Worm (Caenorhabditis elegans): ENCODE data around the gene rol-3.

Gene rol-3

DNA sequence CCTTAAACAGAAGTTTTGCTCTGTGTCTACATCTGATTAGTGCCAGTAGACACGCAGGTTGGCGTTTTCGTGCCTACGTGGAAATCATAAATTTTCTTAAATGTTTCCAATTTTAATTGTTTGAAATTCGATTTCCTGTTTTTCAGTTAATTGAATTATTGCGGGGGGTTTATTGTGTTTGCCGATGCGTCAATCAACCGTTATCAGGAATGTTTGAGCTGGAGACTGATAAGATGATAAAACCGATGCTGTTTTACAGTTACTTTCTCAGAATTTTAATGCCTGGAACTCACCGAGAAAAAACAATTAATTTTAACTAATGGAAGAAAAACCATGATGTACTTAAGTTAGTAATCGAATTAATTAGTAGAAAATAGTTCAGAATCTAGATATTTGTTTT lies 21.1 kb downstream of the rol-3 start:
- TF ChIP-seq hlh-30 (tag; optimal IDR thresholded peaks at IDR 0.05; ENCODE audit: insufficient read depth) (no peak), skn-1 (tag; optimal IDR thresholded peaks at IDR 0.05) (no peak), ces-1 (GFP tag; optimal IDR thresholded peaks at IDR 0.05) (no peak), dmd-9 (GFP tag; IDR thresholded peaks at IDR 0.05) (no peak), ZK546.5 (tag; optimal IDR thresholded peaks at IDR 0.05) (no peak), zip-11 (GFP tag; IDR thresholded peaks at IDR 0.05) (no peak), ama-1 (optimal IDR thresholded peaks at IDR 0.05) (no peak), pha-4 (GFP tag; IDR thresholded peaks at IDR 0.05) (no peak), pha-4 (tag; optimal IDR thresholded peaks at IDR 0.05) (no peak), daf-16 (GFP tag; optimal IDR thresholded peaks at IDR 0.05) (no peak), daf-16 (tag; optimal IDR thresholded peaks at IDR 0.05) (peak; percentile 60), attf-4 (tag; optimal IDR thresholded peaks at IDR 0.05) (no peak), pqm-1 (tag; optimal IDR thresholded peaks at IDR 0.05) (peak; percentile 66), dmd-8 (GFP tag; IDR thresholded peaks at IDR 0.05) (no peak), madf-5 (GFP tag; IDR thresholded peaks at IDR 0.05) (no peak), hlh-11 (tag; optimal IDR thresholded peaks at IDR 0.05) (peak; percentile 63), daf-19 (GFP tag; conservative IDR thresholded peaks at IDR 0.05) (no peak), fkh-10 (GFP tag; optimal IDR thresholded peaks at IDR 0.05) (no peak), mxl-2 (GFP tag; conservative IDR thresholded peaks at IDR 0.05) (no peak), ztf-11 (tag; optimal IDR thresholded peaks at IDR 0.05) (no peak), F37D6.2 (tag; optimal IDR thresholded peaks at IDR 0.05) (no peak), Y5F2A.4 (GFP tag; optimal IDR thresholded peaks at IDR 0.05) (no peak), nhr-42 (GFP tag; IDR thresholded peaks at IDR 0.05) (no peak), vab-7 (GFP tag; IDR thresholded peaks at IDR 0.05) (no peak), daf-8 (GFP tag; IDR thresholded peaks at IDR 0.05) (no peak), php-3 (GFP tag; IDR thresholded peaks at IDR 0.05) (peak; percentile 77), Y48G9A.11 (GFP tag; IDR thresholded peaks at IDR 0.05) (no peak), daf-12 (tag; optimal IDR thresholded peaks at IDR 0.05) (no peak), ceh-20 (GFP tag; IDR thresholded peaks at IDR 0.05) (no peak; the same call in 1 of the 2 replicates), saeg-2 (GFP tag; IDR thresholded peaks at IDR 0.05) (no peak), D1046.2 (GFP tag; IDR thresholded peaks at IDR 0.05) (no peak), T26A8.4 (GFP tag; IDR thresholded peaks at IDR 0.05) (no peak), nhr-41 (GFP tag; IDR thresholded peaks at IDR 0.05) (no peak), dpl-1 (GFP tag; optimal IDR thresholded peaks at IDR 0.05) (no peak), nhr-28 (tag; optimal IDR thresholded peaks at IDR 0.05) (peak; percentile 25), nhr-111 (GFP tag; optimal IDR thresholded peaks at IDR 0.05) (no peak), nhr-11 (tag; optimal IDR thresholded peaks at IDR 0.05) (no peak), unc-130 (GFP tag; optimal IDR thresholded peaks at IDR 0.05) (no peak), hif-1 (tag; optimal IDR thresholded peaks at IDR 0.05) (peak in 1 of 2 experiments; percentile 23), ceh-44 (GFP tag; IDR thresholded peaks at IDR 0.05) (no peak), ztf-7 (tag; optimal IDR thresholded peaks at IDR 0.05) (no peak), tra-1 (GFP tag; IDR thresholded peaks at IDR 0.05) (peak; percentile 53; the same call in 1 of the 2 replicates), R02D3.7 (tag; optimal IDR thresholded peaks at IDR 0.05) (no peak), dmd-6 (GFP tag; IDR thresholded peaks at IDR 0.05) (peak; percentile 81), lin-1 (GFP tag; IDR thresholded peaks at IDR 0.05) (peak; percentile 53), ceh-28 (tag; optimal IDR thresholded peaks at IDR 0.05) (no peak), F44E2.7 (GFP tag; IDR thresholded peaks at IDR 0.05) (no peak), dve-1 (tag; optimal IDR thresholded peaks at IDR 0.05; ENCODE audit: insufficient read depth) (peak; percentile 45), Y75B8A.6 (GFP tag; IDR thresholded peaks at IDR 0.05) (no peak), ceh-62 (tag; optimal IDR thresholded peaks at IDR 0.05) (no peak), rbr-2 (tag; optimal IDR thresholded peaks at IDR 0.05) (no peak), cey-2 (tag; optimal IDR thresholded peaks at IDR 0.05; ENCODE audit: borderline replicate concordance, insufficient read depth) (no peak), lim-7 (GFP tag; IDR thresholded peaks at IDR 0.05) (no peak)

Data from whole organism, L4 larva.